Worm (Caenorhabditis elegans): ENCODE measurements around the gene enri-1.

DNA sequence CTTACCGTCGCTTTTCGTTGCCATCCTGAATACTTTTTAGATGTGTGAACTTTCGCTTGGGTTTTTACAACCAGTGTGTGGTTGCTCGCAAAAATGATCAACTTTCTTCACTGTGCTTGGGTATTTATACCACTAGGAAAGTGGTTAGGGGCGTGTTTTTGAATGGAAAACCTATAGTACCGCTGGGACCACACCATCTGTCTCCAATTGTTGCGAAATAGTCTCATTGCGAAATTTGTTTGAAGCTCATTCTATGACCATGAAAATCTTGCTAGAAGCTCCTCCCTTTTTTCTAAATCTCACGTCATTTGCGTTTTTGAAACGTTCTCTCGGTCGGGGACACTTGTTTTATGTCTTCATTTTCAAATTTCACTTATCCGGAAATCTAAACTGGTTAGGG, 52.6 kb downstream of the enri-1 start, which contains the start of the genes K09F6.10 and K09F6.13:
- TF ChIP-seq tab-1 (GFP tag; IDR thresholded peaks at IDR 0.05) = no peak
- TF ChIP-seq flt-1 (GFP tag; IDR thresholded peaks at IDR 0.05) = no peak
- no peak for TF ChIP-seq ztf-23 (GFP tag; IDR thresholded peaks at IDR 0.05)
- TF ChIP-seq ref-1 (GFP tag; conservative IDR thresholded peaks at IDR 0.05) = no peak
